Worm (Caenorhabditis elegans): Measurements from ENCODE around the gene C13G3.1.

The C13G3.1 gene

ce11 chrV:10965501-10965900, 46.8 kb downstream of the C13G3.1 start, which contains the start of the genes ctf-4 and eef-1G (continued):
- TF ChIP-seq F57C9.4 (tag; optimal IDR thresholded peaks at IDR 0.05) (no peak), B0261.1 (tag; optimal IDR thresholded peaks at IDR 0.05) (no peak), attf-3 (GFP tag; conservative IDR thresholded peaks at IDR 0.05) (peak; percentile 75), madf-6 (GFP tag; IDR thresholded peaks at IDR 0.05) (peak; percentile 91), D2030.7 (GFP tag; IDR thresholded peaks at IDR 0.05) (peak; percentile 82), cebp-2 (GFP tag; IDR thresholded peaks at IDR 0.05) (0 out of 2 replicates have a peak, but pooled peaks have one; percentile 62), let-607 (tag; optimal IDR thresholded peaks at IDR 0.05) (peak; percentile 91 to 94), nhr-80 (tag; optimal IDR thresholded peaks at IDR 0.05) (peak; percentile 97), repo-1 (tag; optimal IDR thresholded peaks at IDR 0.05) (peak; percentile 75), hmg-20 (GFP tag; IDR thresholded peaks at IDR 0.05) (0 out of 2 replicates have a peak, but pooled peaks have one; percentile 49), nfya-1 (tag; optimal IDR thresholded peaks at IDR 0.05; ENCODE audit: borderline replicate concordance, insufficient read depth) (no peak), fkh-3 (tag; optimal IDR thresholded peaks at IDR 0.05) (no peak), ceh-27 (GFP tag; optimal IDR thresholded peaks at IDR 0.05) (peak; percentile 93), ztf-6 (GFP tag; IDR thresholded peaks at IDR 0.05) (peak; percentile 71; the same call in 1 of the 2 replicates), rec-8 (tag; optimal IDR thresholded peaks at IDR 0.05) (no peak), hmg-1.2 (GFP tag; IDR thresholded peaks at IDR 0.05) (peak; percentile 99), aptf-2 (GFP tag; conservative IDR thresholded peaks at IDR 0.05) (0 out of 2 replicates have a peak, but pooled peaks have one; percentile 7), tbp1 (GFP tag; optimal IDR thresholded peaks at IDR 0.05) (peak; percentile 74), zim-3 (tag; optimal IDR thresholded peaks at IDR 0.05) (no peak), cebp-1 (GFP tag; IDR thresholded peaks at IDR 0.05) (peak; percentile 61; the same call in 1 of the 2 replicates), cebp-1 (tag; optimal IDR thresholded peaks at IDR 0.05) (peak; percentile 88), ztf-3 (GFP tag; optimal IDR thresholded peaks at IDR 0.05) (peak; percentile 36), pbrm-1 (GFP tag; IDR thresholded peaks at IDR 0.05) (peak; percentile 91), hsf-1 (GFP tag; IDR thresholded peaks at IDR 0.05) (peak; percentile 76), chd-7 (tag; optimal IDR thresholded peaks at IDR 0.05) (peak; percentile 85), mxl-1 (tag; optimal IDR thresholded peaks at IDR 0.05) (no peak), K12H6.12 (tag; optimal IDR thresholded peaks at IDR 0.05) (peak; percentile 85), snpc-1.1 (tag; optimal IDR thresholded peaks at IDR 0.05; ENCODE audit: insufficient read depth) (peak; percentile 59), tbx-9 (tag; optimal IDR thresholded peaks at IDR 0.05; ENCODE audit: borderline replicate concordance) (no peak), egl-44 (GFP tag; IDR thresholded peaks at IDR 0.05) (peak; percentile 80; the same call in 1 of the 2 replicates), Y95B8A.8 (GFP tag; IDR thresholded peaks at IDR 0.05) (peak; percentile 83; the same call in 1 of the 2 replicates), bed-1 (GFP tag; IDR thresholded peaks at IDR 0.05) (no peak), F55B11.4 (tag; optimal IDR thresholded peaks at IDR 0.05; ENCODE audit: borderline replicate concordance, insufficient read depth) (no peak), F10E7.11 (tag; optimal IDR thresholded peaks at IDR 0.05) (no peak), snpc-1.3 (tag; optimal IDR thresholded peaks at IDR 0.05; ENCODE audit: insufficient read depth) (peak; percentile 88), F57A8.1 (GFP tag; optimal IDR thresholded peaks at IDR 0.05) (no peak), nhr-27 (tag; optimal IDR thresholded peaks at IDR 0.05) (no peak), efl-1 (GFP tag; optimal IDR thresholded peaks at IDR 0.05) (peak; percentile 90), let-526 (GFP tag; IDR thresholded peaks at IDR 0.05) (peak; percentile 87), nhr-120 (GFP tag; IDR thresholded peaks at IDR 0.05) (no peak), ccch-3 (GFP tag; optimal IDR thresholded peaks at IDR 0.05) (no peak), ceh-40 (GFP tag; IDR thresholded peaks at IDR 0.05) (no peak), ekl-4 (GFP tag; IDR thresholded peaks at IDR 0.05) (peak; percentile 93), tlf-1 (GFP tag; optimal IDR thresholded peaks at IDR 0.05) (peak; percentile 93), C17E4.6 (GFP tag; IDR thresholded peaks at IDR 0.05) (peak; percentile 54; the same call in 1 of the 2 replicates), sea-2 (GFP tag; IDR thresholded peaks at IDR 0.05) (no peak), somi-1 (GFP tag; optimal IDR thresholded peaks at IDR 0.05) (peak; percentile 78), Y79H2A.3 (GFP tag; conservative IDR thresholded peaks at IDR 0.05) (no peak)

Measured in whole organism, young adult.